Fruit fly (Drosophila melanogaster) whole organism, embryonic: Measurements from ENCODE around the gene CG2839.

Experiments used
- Ada2b ChIP-seq: fragments of 200-800 bp; sonication (Bioruptor generic); IDR thresholded peaks from 2 replicates; pipeline ENCODE4 v1.3.6; 2022; ENCODE audit warnings: missing biosample characterization, missing genetic modification characterization
- Awh ChIP-seq: fragments of 200-800 bp; sonication (Bioruptor generic); IDR thresholded peaks from 2 replicates; pipeline ENCODE4, ENCODE4 v1.3.6; 2022; ENCODE audit warnings: missing biosample characterization, missing genetic modification characterization
- CG11085 ChIP-seq: fragments of 200-800 bp; sonication (Bioruptor generic); IDR thresholded peaks from 2 replicates; pipeline ENCODE4 v1.3.6; 2022; ENCODE audit warnings: missing biosample characterization, missing genetic modification characterization
- CG12155 ChIP-seq: fragments of 200-800 bp; sonication (Bioruptor generic); optimal IDR thresholded peaks from 3 replicates; lab custom pipeline; 2016; ENCODE audit warnings: missing biosample characterization, missing genetic modification characterization
- CG15011 ChIP-seq: fragments of 200-800 bp; sonication (Bioruptor generic); optimal IDR thresholded peaks from 3 replicates; lab custom pipeline; 2018; ENCODE audit warnings: missing biosample characterization, mild to moderate bottlenecking, missing genetic modification characterization
- CG1647 ChIP-seq: fragments of 200-800 bp; sonication (Bioruptor generic); optimal IDR thresholded peaks from 3 replicates; lab custom pipeline; 2016; ENCODE audit warnings: missing biosample characterization, missing genetic modification characterization
- CG17186 ChIP-seq: fragments of 200-800 bp; sonication (Bioruptor generic); optimal IDR thresholded peaks from 3 replicates; lab custom pipeline; 2017; ENCODE audit warnings: missing biosample characterization, missing genetic modification reagents, missing genetic modification characterization
- CG2202 ChIP-seq: fragments of 200-800 bp; sonication (Bioruptor generic); optimal IDR thresholded peaks from 2 replicates; lab custom pipeline; 2018; ENCODE audit warnings: missing biosample characterization, mild to moderate bottlenecking, missing genetic modification characterization
- CG34376 ChIP-seq: fragments of 200-800 bp; sonication (Bioruptor generic); optimal IDR thresholded peaks from 2 replicates; lab custom pipeline; 2018; ENCODE audit warnings: missing biosample characterization, mild to moderate bottlenecking, missing genetic modification characterization
- CG6765 ChIP-seq: fragments of 200-800 bp; sonication (Bioruptor generic); optimal IDR thresholded peaks from 3 replicates; lab custom pipeline; 2017; ENCODE audit warnings: missing biosample characterization, mild to moderate bottlenecking, missing genetic modification characterization
- CG8924 ChIP-seq: fragments of 200-800 bp; optimal IDR thresholded peaks from 3 replicates; lab custom pipeline; 2019; ENCODE audit warnings: missing biosample characterization, mild to moderate bottlenecking, missing genetic modification characterization, moderate library complexity
- Deaf1 ChIP-seq: fragments of 200-800 bp; optimal IDR thresholded peaks from 3 replicates; lab custom pipeline; 2019; ENCODE audit warnings: missing biosample characterization, mild to moderate bottlenecking, missing genetic modification characterization, moderate library complexity
- Ets65A ChIP-seq: fragments of 200-800 bp; sonication (Bioruptor generic); peaks from one replicate; lab custom pipeline; 2016; ENCODE audit warnings: missing biosample characterization, missing genetic modification characterization
- Gsc ChIP-seq: fragments of 200-800 bp; sonication (Bioruptor generic); IDR thresholded peaks from 2 replicates; pipeline ENCODE4 v1.3.6; 2022; ENCODE audit warnings: missing biosample characterization, missing genetic modification characterization
- HmgD ChIP-seq: fragments of 200-800 bp; sonication (Bioruptor generic); optimal IDR thresholded peaks from 3 replicates; lab custom pipeline; 2016; ENCODE audit warnings: missing biosample characterization, missing genetic modification characterization
- Hr39 ChIP-seq: fragments of >200 bp; optimal IDR thresholded peaks from 2 replicates; lab custom pipeline; 2017
- MESR4 ChIP-seq: fragments of 200-800 bp; sonication (Bioruptor generic); optimal IDR thresholded peaks from 2 replicates; lab custom pipeline; 2018; ENCODE audit warnings: missing biosample characterization, mild to moderate bottlenecking, missing genetic modification characterization, moderate library complexity
- Med ChIP-seq: fragments of 200-800 bp; sonication (Bioruptor generic); peaks from one replicate; lab custom pipeline; 2016; ENCODE audit warnings: missing biosample characterization, missing genetic modification characterization, mild to moderate bottlenecking, inconsistent platforms, moderate library complexity
- Rx ChIP-seq: fragments of 200-800 bp; sonication (Bioruptor generic); IDR thresholded peaks from 2 replicates; pipeline ENCODE4 v1.3.6; 2022; ENCODE audit warnings: missing biosample characterization, missing genetic modification characterization
- Ssrp ChIP-seq: fragments of 200-800 bp; sonication (Bioruptor generic); optimal IDR thresholded peaks from 2 replicates; lab custom pipeline; 2018; ENCODE audit warnings: missing biosample characterization, mild to moderate bottlenecking, missing genetic modification characterization, moderate library complexity
- Trl ChIP-seq, 3 experiments: fragments of >200 bp in 2 of 3; fragments of 200-800 bp in 1 of 3; sonication (Bioruptor generic) in 1 of 3; optimal IDR thresholded peaks; 2 replicates in 1 of 3; 3 replicates in 2 of 3; lab custom pipeline; 2016 to 2017; ENCODE audit warnings: missing biosample characterization in 1 of 3, missing genetic modification characterization in 1 of 3
- bbx ChIP-seq: fragments of 200-800 bp; sonication (Bioruptor generic); IDR thresholded peaks from 2 replicates; pipeline ENCODE4 v1.3.6; 2022; ENCODE audit warnings: missing biosample characterization, missing genetic modification characterization; ENCODE audit not compliant: partially characterized antibody
- bsh ChIP-seq, 2 experiments: fragments of 200-800 bp; sonication (Bioruptor generic); optimal IDR thresholded peaks; 2 replicates each; lab custom pipeline; 2017 to 2018; ENCODE audit warnings: mild to moderate bottlenecking in 2 of 2, missing biosample characterization in 2 of 2, missing genetic modification characterization in 2 of 2, moderate library complexity in 1 of 2
- crp ChIP-seq, 2 experiments: fragments of 200-800 bp; sonication (Bioruptor generic); optimal IDR thresholded peaks; 2 replicates in 1 of 2; 3 replicates in 1 of 2; lab custom pipeline; 2017; ENCODE audit warnings: missing biosample characterization in 2 of 2, missing genetic modification characterization in 2 of 2, mild to moderate bottlenecking in 1 of 2, moderate library complexity in 1 of 2
- danr ChIP-seq: fragments of 200-800 bp; sonication (Bioruptor generic); IDR thresholded peaks from 2 replicates; pipeline ENCODE4 v1.3.6; 2022; ENCODE audit warnings: missing biosample characterization, missing genetic modification characterization
- dysf ChIP-seq: fragments of 200-800 bp; sonication (Bioruptor generic); IDR thresholded peaks from 3 replicates; pipeline ENCODE4 v1.3.6; 2022; ENCODE audit warnings: missing biosample characterization, missing genetic modification characterization
- gro ChIP-seq: fragments of 200-800 bp; sonication (Bioruptor generic); optimal IDR thresholded peaks from 2 replicates; lab custom pipeline; 2016; ENCODE audit warnings: missing biosample characterization, missing genetic modification characterization
- gsb ChIP-seq: fragments of 200-800 bp; sonication (Bioruptor generic); IDR thresholded peaks from 2 replicates; pipeline ENCODE4 v1.3.6; 2022; ENCODE audit warnings: missing biosample characterization, missing genetic modification characterization
- hbn ChIP-seq: fragments of 200-800 bp; sonication (Bioruptor generic); IDR thresholded peaks from 2 replicates; pipeline ENCODE4 v1.3.6; 2022; ENCODE audit warnings: missing biosample characterization, missing genetic modification characterization; ENCODE audit not compliant: partially characterized antibody
- lab ChIP-seq: fragments of 200-800 bp; sonication (Bioruptor generic); optimal IDR thresholded peaks from 3 replicates; lab custom pipeline; 2017; ENCODE audit warnings: missing biosample characterization, missing genetic modification characterization, mild to moderate bottlenecking, moderate library complexity, missing genetic modification reagents
- lmd ChIP-seq: fragments of 200-800 bp; sonication (Bioruptor generic); IDR thresholded peaks from 2 replicates; pipeline ENCODE4 v1.3.6; 2022; ENCODE audit warnings: missing biosample characterization, missing genetic modification characterization
- nom ChIP-seq: fragments of 200-800 bp; sonication (Bioruptor generic); optimal IDR thresholded peaks from 2 replicates; lab custom pipeline; 2017; ENCODE audit warnings: missing biosample characterization, missing genetic modification characterization, mild to moderate bottlenecking, moderate library complexity, missing genetic modification reagents
- org-1 ChIP-seq: fragments of 200-800 bp; sonication (Bioruptor generic); optimal IDR thresholded peaks from 2 replicates; lab custom pipeline; 2017; ENCODE audit warnings: missing biosample characterization, missing genetic modification characterization
- scrt ChIP-seq: fragments of 200-800 bp; sonication (Bioruptor generic); optimal IDR thresholded peaks from 2 replicates; lab custom pipeline; 2018; ENCODE audit warnings: missing biosample characterization, mild to moderate bottlenecking, missing genetic modification characterization, moderate library complexity
- sens ChIP-seq: fragments of 200-800 bp; sonication (Bioruptor generic); peaks from one replicate; lab custom pipeline; 2016; ENCODE audit warnings: missing biosample characterization, missing genetic modification characterization
- slou ChIP-seq: fragments of 200-800 bp; sonication (Bioruptor generic); optimal IDR thresholded peaks from 3 replicates; lab custom pipeline; 2016; ENCODE audit warnings: missing biosample characterization, missing genetic modification characterization
- tin ChIP-seq: fragments of 200-800 bp; sonication (Bioruptor generic); optimal IDR thresholded peaks from 3 replicates; lab custom pipeline; 2016; ENCODE audit warnings: missing biosample characterization, missing genetic modification characterization
- vnd ChIP-seq: fragments of 200-800 bp; sonication (Bioruptor generic); IDR thresholded peaks from 3 replicates; pipeline ENCODE4 v1.3.6; 2022; ENCODE audit warnings: missing biosample characterization, missing genetic modification characterization; ENCODE audit not compliant: partially characterized antibody
- zfh1 ChIP-seq: fragments of 200-800 bp; sonication (Bioruptor generic); IDR thresholded peaks from 3 replicates; pipeline ENCODE4 v1.3.6; 2022; ENCODE audit warnings: missing biosample characterization, missing genetic modification characterization
- zfh2 ChIP-seq: fragments of 200-800 bp; sonication (Bioruptor generic); optimal IDR thresholded peaks from 2 replicates; lab custom pipeline; 2016; ENCODE audit warnings: missing biosample characterization, missing genetic modification characterization

The CG2839 gene

dm6 chr2L:608143-608542, 17.3 kb upstream of the CG2839 start (continued):
- TF ChIP-seq bsh (GFP tag; optimal IDR thresholded peaks at IDR 0.05; lab: Kevin White, UChicago) (peak in 1 of 2 experiments; percentile 40), CG11085 (no peak), lmd (no peak), CG6765 (GFP tag; lab: Kevin White, UChicago) (no peak)

dm6 chr2L:609497-609896, 16.0 kb upstream of the CG2839 start:
- TF ChIP-seq CG34376 = no peak
- TF ChIP-seq scrt (GFP tag; lab: Kevin White, UChicago) = no peak
- TF ChIP-seq Ets65A (GFP tag; lab: Kevin White, UChicago) = peak; percentile 77
- TF ChIP-seq vnd (GFP tag; lab: Robert Waterston, UW) = no peak
- no peak for TF ChIP-seq CG1647
- TF ChIP-seq Deaf1 (tag; lab: Kevin White, UChicago) = no peak
- no peak for TF ChIP-seq Ssrp (tag; lab: Kevin White, UChicago)
- TF ChIP-seq sens (GFP tag; lab: Kevin White, UChicago) = peak; percentile 6
- peak; percentile 28 for TF ChIP-seq nom (GFP tag; lab: Kevin White, UChicago)
- no peak for TF ChIP-seq gsb (GFP tag; lab: Robert Waterston, UW)
- TF ChIP-seq bsh (GFP tag; optimal IDR thresholded peaks at IDR 0.05; lab: Kevin White, UChicago) = peak in 1 of 2 experiments; percentile 57

DNA sequence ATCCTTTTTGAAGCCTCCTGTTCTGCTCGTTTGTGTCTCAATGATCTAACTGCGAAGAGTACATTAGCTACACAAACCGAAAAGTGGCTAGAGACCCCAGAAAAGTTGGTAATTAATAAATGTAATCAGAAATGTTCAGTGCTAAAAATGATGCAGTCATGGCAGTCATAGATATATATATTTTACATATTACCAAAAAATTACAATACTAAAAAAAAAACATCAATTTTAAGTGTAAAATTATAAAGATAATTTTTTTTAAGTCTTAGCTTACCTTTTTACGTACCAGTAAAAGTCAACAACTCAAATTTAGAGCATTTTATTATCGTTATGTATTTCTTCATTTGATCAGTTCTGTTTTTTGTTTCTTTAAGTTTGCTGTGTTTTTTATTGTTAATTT, 12.7 kb upstream of the CG2839 start:
- no peak for TF ChIP-seq CG8924 (tag; lab: Kevin White, UChicago)
- TF ChIP-seq Ada2b (GFP tag; lab: Robert Waterston, UW) = no peak

DNA sequence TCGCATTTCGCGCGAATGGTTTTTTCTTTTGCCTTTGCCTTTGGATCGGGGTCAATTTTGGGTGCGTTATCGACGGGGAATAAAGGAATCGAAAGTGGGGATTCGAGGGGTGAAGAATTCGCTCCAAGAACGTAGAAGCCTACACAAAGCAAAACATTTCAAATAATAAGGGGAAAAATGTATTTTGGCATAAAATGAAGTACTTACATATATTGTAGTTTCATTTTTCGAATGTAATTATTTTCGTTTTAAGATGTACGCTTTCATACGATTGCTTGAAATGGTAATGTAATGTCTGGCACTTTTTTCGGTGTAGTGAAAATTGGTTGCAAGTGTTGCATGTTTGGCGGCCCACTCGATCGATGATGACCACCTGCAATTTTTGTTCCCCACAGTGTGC, 10.4 kb upstream of the CG2839 start:
- TF ChIP-seq gro (GFP tag; lab: Kevin White, UChicago) (no peak), bsh (GFP tag; optimal IDR thresholded peaks at IDR 0.05; lab: Kevin White, UChicago) (no peak), CG17186 (GFP tag; lab: Kevin White, UChicago) (no peak), bbx (no peak), org-1 (GFP tag; lab: Kevin White, UChicago) (no peak), lab (GFP tag; lab: Kevin White, UChicago) (no peak), danr (GFP tag; lab: Robert Waterston, UW) (no peak), zfh1 (GFP tag; lab: Robert Waterston, UW) (no peak), slou (GFP tag; lab: Kevin White, UChicago) (no peak), tin (no peak), crp (GFP tag; optimal IDR thresholded peaks at IDR 0.05; lab: Kevin White, UChicago) (no peak), CG2202 (tag; lab: Kevin White, UChicago) (no peak), HmgD (no peak), CG12155 (no peak), zfh2 (GFP tag; lab: Kevin White, UChicago) (no peak), hbn (GFP tag; lab: Robert Waterston, UW) (no peak), Hr39 (lab: Kevin White, UChicago) (no peak), dysf (no peak), MESR4 (GFP tag; lab: Kevin White, UChicago) (no peak)
- TF ChIP-seq, all 482 proteins: peak for 0

- TF ChIP-seq Gsc (GFP tag; lab: Robert Waterston, UW) (0 out of 2 replicates have a peak, but pooled peaks have one; percentile 8), CG15011 (no peak), Rx (GFP tag; lab: Robert Waterston, UW) (no peak), Med (GFP tag; lab: Kevin White, UChicago) (no peak), Trl (optimal IDR thresholded peaks at IDR 0.05; lab: Kevin White, UChicago) (no peak), Trl (GFP tag; optimal IDR thresholded peaks at IDR 0.05; lab: Kevin White, UChicago) (no peak), Awh (GFP tag; lab: Robert Waterston, UW) (no peak)
- TF ChIP-seq, all 482 proteins: peak for 1
Measured at dm6 chr2L:619739-620138, 5.7 kb upstream of the CG2839 start.
